Fruit fly (Drosophila melanogaster) whole organism, prepupa: Measurements from ENCODE around the gene CG31089.

ENCODE experiments used
- Blimp-1 ChIP-seq: fragments of 200-800 bp; sonication (Bioruptor generic); optimal IDR thresholded peaks from 3 replicates; lab custom pipeline; 2017; ENCODE audit warnings: missing biosample characterization, missing genetic modification characterization, mild to moderate bottlenecking, moderate library complexity, missing genetic modification reagents
- CG10631 ChIP-seq: fragments of 200-800 bp; sonication (Bioruptor generic); optimal IDR thresholded peaks from 2 replicates; lab custom pipeline; 2016; ENCODE audit warnings: missing biosample characterization, missing genetic modification characterization
- CG10669 ChIP-seq: fragments of 200-800 bp; sonication (Bioruptor generic); optimal IDR thresholded peaks from 3 replicates; lab custom pipeline; 2018; ENCODE audit warnings: missing biosample characterization, mild to moderate bottlenecking, missing genetic modification characterization, moderate library complexity
- CG11294 ChIP-seq: fragments of 200-800 bp; sonication (Bioruptor generic); IDR thresholded peaks from 2 replicates; pipeline ENCODE4 v1.3.6; 2022; ENCODE audit warnings: missing biosample characterization, missing genetic modification characterization
- CG15336 ChIP-seq: fragments of 200-800 bp; sonication (Bioruptor generic); IDR thresholded peaks from 2 replicates; pipeline ENCODE4 v1.3.6; 2022; ENCODE audit warnings: missing biosample characterization, missing genetic modification characterization
- CG1621 ChIP-seq: fragments of 200-800 bp; sonication (Bioruptor generic); optimal IDR thresholded peaks from 3 replicates; lab custom pipeline; 2018; ENCODE audit warnings: missing biosample characterization, mild to moderate bottlenecking, missing genetic modification characterization
- CG16779 ChIP-seq: fragments of 200-800 bp; sonication (Bioruptor generic); optimal IDR thresholded peaks from 3 replicates; lab custom pipeline; 2017; ENCODE audit warnings: missing biosample characterization, mild to moderate bottlenecking, missing genetic modification characterization
- CG3032 ChIP-seq: fragments of 200-800 bp; optimal IDR thresholded peaks from 2 replicates; lab custom pipeline; 2019; ENCODE audit warnings: missing biosample characterization, mild to moderate bottlenecking, missing genetic modification characterization, moderate library complexity
- CG31627 ChIP-seq: fragments of 200-800 bp; sonication (Bioruptor generic); optimal IDR thresholded peaks from 3 replicates; lab custom pipeline; 2016; ENCODE audit warnings: missing biosample characterization, missing genetic modification characterization
- CG32006 ChIP-seq: fragments of 200-800 bp; sonication (Bioruptor generic); optimal IDR thresholded peaks from 3 replicates; lab custom pipeline; 2017; ENCODE audit warnings: missing biosample characterization, mild to moderate bottlenecking, missing genetic modification characterization
- CG34406 ChIP-seq: fragments of 200-800 bp; sonication (Bioruptor generic); optimal IDR thresholded peaks from 3 replicates; lab custom pipeline; 2016; ENCODE audit warnings: missing biosample characterization, missing genetic modification characterization
- CG3919 ChIP-seq: fragments of 200-800 bp; sonication (Bioruptor generic); optimal IDR thresholded peaks from 3 replicates; lab custom pipeline; 2016; ENCODE audit warnings: missing biosample characterization, missing genetic modification characterization
- CG4318 ChIP-seq: fragments of 200-800 bp; sonication (Bioruptor generic); optimal IDR thresholded peaks from 3 replicates; lab custom pipeline; 2017; ENCODE audit warnings: missing biosample characterization, mild to moderate bottlenecking, missing genetic modification characterization
- CG6163 ChIP-seq: fragments of 200-800 bp; sonication (Bioruptor generic); IDR thresholded peaks from 3 replicates; pipeline ENCODE4 v1.3.6; 2022; ENCODE audit warnings: missing biosample characterization, missing genetic modification characterization
- CG8119 ChIP-seq: fragments of 200-800 bp; sonication (Bioruptor generic); IDR thresholded peaks from 3 replicates; pipeline ENCODE4 v1.3.6; 2022; ENCODE audit warnings: missing biosample characterization, missing genetic modification characterization
- CG8319 ChIP-seq: fragments of 200-800 bp; sonication (Bioruptor generic); optimal IDR thresholded peaks from 3 replicates; lab custom pipeline; 2016; ENCODE audit warnings: missing biosample characterization, missing genetic modification characterization
- CG8632 ChIP-seq: fragments of 200-800 bp; sonication (Bioruptor generic); optimal IDR thresholded peaks from 3 replicates; lab custom pipeline; 2016; ENCODE audit warnings: missing biosample characterization, missing genetic modification characterization
- Eip78C ChIP-seq: fragments of 200-800 bp; sonication (Bioruptor generic); peaks from one replicate; lab custom pipeline; 2016; ENCODE audit warnings: missing biosample characterization, missing genetic modification characterization
- Ets21C ChIP-seq: fragments of 200-800 bp; sonication (Bioruptor generic); optimal IDR thresholded peaks from 3 replicates; lab custom pipeline; 2016; ENCODE audit warnings: missing biosample characterization, missing genetic modification characterization
- Ets96B ChIP-seq: fragments of 200-800 bp; optimal IDR thresholded peaks from 2 replicates; lab custom pipeline; 2019; ENCODE audit warnings: missing biosample characterization, mild to moderate bottlenecking, missing genetic modification characterization, moderate library complexity
- Hr38 ChIP-seq: sonication (Bioruptor generic); optimal IDR thresholded peaks from 2 replicates; lab custom pipeline; 2016; ENCODE audit warnings: missing biosample characterization, missing genetic modification characterization
- Hr4 ChIP-seq: fragments of 200-800 bp; sonication (Bioruptor generic); optimal IDR thresholded peaks from 3 replicates; lab custom pipeline; 2016; ENCODE audit warnings: missing biosample characterization, missing genetic modification characterization
- Met ChIP-seq: fragments of 200-800 bp; sonication (Bioruptor generic); optimal IDR thresholded peaks from 3 replicates; lab custom pipeline; 2016; ENCODE audit warnings: missing biosample characterization, missing genetic modification characterization
- Sox102F ChIP-seq: fragments of 200-800 bp; sonication (Bioruptor generic); optimal IDR thresholded peaks from 2 replicates; lab custom pipeline; 2016; ENCODE audit warnings: missing biosample characterization, mild to moderate bottlenecking, missing genetic modification characterization
- Sox15 ChIP-seq: fragments of 200-800 bp; sonication (Bioruptor generic); optimal IDR thresholded peaks from 3 replicates; lab custom pipeline; 2016; ENCODE audit warnings: missing biosample characterization, missing genetic modification characterization
- achi ChIP-seq: fragments of 200-800 bp; sonication (Bioruptor generic); optimal IDR thresholded peaks from 3 replicates; lab custom pipeline; 2016; ENCODE audit warnings: missing biosample characterization, missing genetic modification characterization
- acj6 ChIP-seq: fragments of 200-800 bp; sonication (Bioruptor generic); optimal IDR thresholded peaks from 3 replicates; lab custom pipeline; 2016; ENCODE audit warnings: missing biosample characterization, missing genetic modification characterization
- dac ChIP-seq: fragments of 200-800 bp; sonication (Bioruptor generic); optimal IDR thresholded peaks from 2 replicates; lab custom pipeline; 2017; ENCODE audit warnings: missing biosample characterization, mild to moderate bottlenecking, missing genetic modification characterization
- dsx ChIP-seq: fragments of 200-800 bp; optimal IDR thresholded peaks from 3 replicates; lab custom pipeline; 2019; ENCODE audit warnings: missing biosample characterization, mild to moderate bottlenecking, missing genetic modification characterization, moderate library complexity; ENCODE audit not compliant: poor library complexity, severe bottlenecking
- eg ChIP-seq: fragments of 200-800 bp; sonication (Bioruptor generic); IDR thresholded peaks from 3 replicates; pipeline ENCODE4 v1.3.6; 2022; ENCODE audit warnings: missing biosample characterization, missing genetic modification characterization
- fd59A ChIP-seq: fragments of 200-800 bp; sonication (Bioruptor generic); optimal IDR thresholded peaks from 2 replicates; lab custom pipeline; 2017; ENCODE audit warnings: missing biosample characterization, mild to moderate bottlenecking, missing genetic modification characterization, missing genetic modification reagents
- fkh ChIP-seq: fragments of 200-800 bp; sonication (Bioruptor generic); optimal IDR thresholded peaks from 3 replicates; lab custom pipeline; 2017; ENCODE audit warnings: missing biosample characterization, mild to moderate bottlenecking, missing genetic modification characterization, moderate library complexity
- net ChIP-seq: fragments of 200-800 bp; sonication (Bioruptor generic); optimal IDR thresholded peaks from 3 replicates; lab custom pipeline; 2016; ENCODE audit warnings: missing biosample characterization, missing genetic modification characterization
- salr ChIP-seq, 2 experiments: fragments of 200-800 bp; sonication (Bioruptor generic); optimal IDR thresholded peaks; 3 replicates each; lab custom pipeline; 2016 to 2018; ENCODE audit warnings: missing biosample characterization in 2 of 2, missing genetic modification characterization in 2 of 2, mild to moderate bottlenecking in 1 of 2
- spab ChIP-seq: fragments of 200-800 bp; sonication (Bioruptor generic); optimal IDR thresholded peaks from 2 replicates; lab custom pipeline; 2017; ENCODE audit warnings: missing biosample characterization, mild to moderate bottlenecking, missing genetic modification characterization, missing genetic modification reagents
- ss ChIP-seq, 2 experiments: fragments of 200-800 bp; sonication (Bioruptor generic); optimal IDR thresholded peaks; 2 replicates in 1 of 2; 3 replicates in 1 of 2; lab custom pipeline; 2017 to 2018; ENCODE audit warnings: mild to moderate bottlenecking in 2 of 2, missing biosample characterization in 2 of 2, missing genetic modification characterization in 2 of 2, moderate library complexity in 1 of 2
- svp ChIP-seq: fragments of 200-800 bp; sonication (Bioruptor generic); peaks from one replicate; lab custom pipeline; 2016; ENCODE audit warnings: missing biosample characterization, missing genetic modification characterization
- vri ChIP-seq: fragments of 200-800 bp; sonication (Bioruptor generic); optimal IDR thresholded peaks from 3 replicates; lab custom pipeline; 2016; ENCODE audit warnings: missing biosample characterization, mild to moderate bottlenecking, missing genetic modification characterization

Gene CG31089

dm6 chr3R:25902343-25902742 lies at the start of gene CG31089:
Gene CG31089, plus strand, starts transcription at chr3R:25902643.
- TF ChIP-seq CG8319 (GFP tag; lab: Kevin White, UChicago) (no peak), Eip78C (no peak), Ets96B (tag; lab: Kevin White, UChicago) (no peak), Blimp-1 (no peak), CG8632 (GFP tag; lab: Kevin White, UChicago) (no peak), CG3919 (GFP tag; lab: Kevin White, UChicago) (no peak)

dm6 chr3R:25854825-25855224 lies 47.6 kb upstream of the CG31089 start:
- TF ChIP-seq svp (GFP tag; lab: Kevin White, UChicago) (peak; percentile 9), CG8119 (GFP tag; lab: Robert Waterston, UW) (peak; percentile 42; the same call in 1 of the 3 replicates), CG3919 (GFP tag; lab: Kevin White, UChicago) (peak; percentile 12), Hr4 (GFP tag; lab: Kevin White, UChicago) (peak; percentile 7), CG3032 (tag; lab: Kevin White, UChicago) (peak; percentile 23), CG15336 (GFP tag; lab: Robert Waterston, UW) (peak; percentile 58), CG16779 (tag; lab: Kevin White, UChicago) (no peak), eg (GFP tag; lab: Robert Waterston, UW) (peak; percentile 53; the same call in 1 of the 3 replicates), Sox102F (no peak), Ets96B (tag; lab: Kevin White, UChicago) (peak; percentile 10), achi (GFP tag; lab: Kevin White, UChicago) (peak; percentile 16), salr (GFP tag; optimal IDR thresholded peaks at IDR 0.05; lab: Kevin White, UChicago) (no peak), CG32006 (GFP tag; lab: Kevin White, UChicago) (peak; percentile 30), CG6163 (GFP tag; lab: Robert Waterston, UW) (peak; percentile 41; the same call in 1 of the 3 replicates), CG8319 (GFP tag; lab: Kevin White, UChicago) (no peak), CG1621 (tag; lab: Kevin White, UChicago) (no peak)

dm6 chr3R:25855594-25856305 lies 46.7 kb upstream of the CG31089 start, which contains the start of gene CG5890:
Gene CG5890, plus strand, starts transcription at chr3R:25856154.
- TF ChIP-seq eg (GFP tag; lab: Robert Waterston, UW) (no peak), net (GFP tag; lab: Kevin White, UChicago) (no peak), Met (GFP tag; lab: Kevin White, UChicago) (no peak), salr (GFP tag; optimal IDR thresholded peaks at IDR 0.05; lab: Kevin White, UChicago) (no peak), CG10669 (GFP tag; lab: Kevin White, UChicago) (peak; percentile 11), CG8319 (GFP tag; lab: Kevin White, UChicago) (no peak), Sox15 (GFP tag; lab: Kevin White, UChicago) (no peak), achi (GFP tag; lab: Kevin White, UChicago) (no peak), Eip78C (peak; percentile 28), CG4318 (GFP tag; lab: Kevin White, UChicago) (no peak), CG32006 (GFP tag; lab: Kevin White, UChicago) (peak; percentile 57), fd59A (GFP tag; lab: Kevin White, UChicago) (no peak), dac (GFP tag; lab: Kevin White, UChicago) (no peak), CG31627 (no peak), CG11294 (no peak), dsx (GFP tag; lab: Kevin White, UChicago) (no peak), CG34406 (no peak), Hr38 (GFP tag; lab: Kevin White, UChicago) (no peak), spab (GFP tag; lab: Kevin White, UChicago) (no peak), CG15336 (GFP tag; lab: Robert Waterston, UW) (no peak), vri (GFP tag; lab: Kevin White, UChicago) (no peak), CG10631 (GFP tag; lab: Kevin White, UChicago) (no peak), fkh (no peak), CG16779 (tag; lab: Kevin White, UChicago) (no peak), Ets21C (GFP tag; lab: Kevin White, UChicago) (no peak), ss (GFP tag; optimal IDR thresholded peaks at IDR 0.05; lab: Kevin White, UChicago) (peak in 1 of 2 experiments; percentile 29), CG8632 (GFP tag; lab: Kevin White, UChicago) (no peak), acj6 (no peak)
